Worm (Caenorhabditis elegans) whole organism, L4 larva: ENCODE data around the gene cpsf-4.

Experiments used
- egl-27 ChIP-seq: sonication (generic microtip); optimal IDR thresholded peaks from 3 replicates; lab custom pipeline; 2017; ENCODE audit warnings: missing biosample characterization, missing genetic modification reagents, missing genetic modification characterization
- mep-1 ChIP-seq: fragments of 150-350 bp; sonication (generic microtip); optimal IDR thresholded peaks from 3 replicates; lab custom pipeline; 2014; ENCODE audit warnings: missing biosample characterization, missing genetic modification characterization
- snpc-1.2 ChIP-seq: fragments of 200-800 bp; sonication (Bioruptor generic); IDR thresholded peaks from 2 replicates; pipeline ENCODE4 v1.3.6; 2022; ENCODE audit warnings: missing genetic modification reagents, missing genetic modification characterization, missing compliant biosample characterization

ce11 chrIV:12092113-12092512, 1.1 kb downstream of the cpsf-4 start, which contains the start of gene mig-32:
- TF ChIP-seq mep-1 (no peak), snpc-1.2 (GFP tag; lab: Robert Waterston, UW) (no peak), egl-27 (no peak)
